Worm (Caenorhabditis elegans) whole organism, late embryonic: ENCODE data around the gene C13F10.5.

Source experiments
- C38D4.7 ChIP-seq: fragments of 200-800 bp; sonication (Bioruptor generic); optimal IDR thresholded peaks from 2 replicates; lab custom pipeline; 2018; ENCODE audit warnings: mild to moderate bottlenecking, missing genetic modification characterization, moderate library complexity, missing compliant biosample characterization
- K09A11.1 ChIP-seq: sonication (generic microtip); optimal IDR thresholded peaks from 2 replicates; lab custom pipeline; 2017; ENCODE audit warnings: antibody characterized with exemption, mild to moderate bottlenecking, missing genetic modification characterization, missing compliant biosample characterization; ENCODE audit not compliant: insufficient read depth
- ama-1 ChIP-seq: fragments of 150-350 bp; optimal IDR thresholded peaks from 2 replicates; lab custom pipeline; 2014
- hlh-13 ChIP-seq: fragments of 200-800 bp; sonication (Bioruptor generic); optimal IDR thresholded peaks from 2 replicates; lab custom pipeline; 2018; ENCODE audit warnings: mild to moderate bottlenecking, missing genetic modification characterization, missing compliant biosample characterization
- nhr-11 ChIP-seq: fragments of 150-350 bp; optimal IDR thresholded peaks from 2 replicates; lab custom pipeline; 2014; ENCODE audit warnings: missing biosample characterization, missing genetic modification characterization
- pha-4 ChIP-seq: fragments of 150-350 bp; optimal IDR thresholded peaks from 2 replicates; lab custom pipeline; 2018; ENCODE audit warnings: missing biosample characterization, missing genetic modification reagents, missing genetic modification characterization
- ttx-3 ChIP-seq: sonication (generic microtip); optimal IDR thresholded peaks from 2 replicates; lab custom pipeline; 2016; ENCODE audit warnings: missing genetic modification reagents, missing genetic modification characterization, missing compliant biosample characterization

DNA sequence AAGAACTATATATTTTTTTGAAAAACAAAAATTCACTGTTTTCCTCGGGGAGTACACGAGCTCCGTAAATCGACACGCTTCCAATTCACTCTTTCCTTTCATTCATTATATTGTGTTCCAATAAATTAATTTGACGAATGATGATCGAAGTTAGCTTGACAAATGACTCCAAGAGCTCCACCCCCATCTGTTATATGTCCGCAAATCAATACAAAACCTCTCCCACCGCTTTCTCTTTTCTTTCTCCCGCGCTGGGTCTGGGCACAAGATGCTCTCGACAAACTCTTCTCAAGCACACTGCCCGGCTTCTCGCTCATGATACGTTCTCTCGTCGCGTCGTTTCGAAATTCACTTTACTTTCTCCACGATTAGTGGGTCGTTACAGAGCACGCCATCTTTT, 5.1 kb upstream of the C13F10.5 start, which contains the start of gene C13F10.1:
- TF ChIP-seq hlh-13 (GFP tag; lab: Kevin White, UChicago) (no peak), pha-4 (tag; lab: Kevin White, UChicago) (no peak), C38D4.7 (GFP tag; lab: Kevin White, UChicago) (no peak), ttx-3 (tag; lab: Kevin White, UChicago) (no peak), nhr-11 (tag; lab: Kevin White, UChicago) (no peak), ama-1 (lab: Kevin White, UChicago) (no peak), K09A11.1 (tag; lab: Kevin White, UChicago) (no peak)
